Worm (Caenorhabditis elegans): ENCODE data around the gene ttr-13.

ce11 chrV:20663736-20664135 is 27.0 kb upstream of the ttr-13 start:
- TF ChIP-seq pha-4 (tag; optimal IDR thresholded peaks at IDR 0.05) = no peak
- TF ChIP-seq ztf-26 (tag; optimal IDR thresholded peaks at IDR 0.05) = no peak
- TF ChIP-seq ccch-3 (GFP tag; optimal IDR thresholded peaks at IDR 0.05) = no peak
- TF ChIP-seq cebp-1 (GFP tag; IDR thresholded peaks at IDR 0.05) = no peak
- TF ChIP-seq cebp-1 (tag; optimal IDR thresholded peaks at IDR 0.05) = no peak
- no peak for TF ChIP-seq ztf-25 (GFP tag; IDR thresholded peaks at IDR 0.05)
- no peak for TF ChIP-seq rec-8 (tag; optimal IDR thresholded peaks at IDR 0.05)
- TF ChIP-seq ama-1 (optimal IDR thresholded peaks at IDR 0.05) = no peak
- TF ChIP-seq ama-1 (GFP tag; optimal IDR thresholded peaks at IDR 0.05) = no peak
- no peak for TF ChIP-seq nhr-179 (tag; optimal IDR thresholded peaks at IDR 0.05)
- no peak for TF ChIP-seq ztf-22 (GFP tag; optimal IDR thresholded peaks at IDR 0.05)
- no peak for TF ChIP-seq B0261.1 (tag; optimal IDR thresholded peaks at IDR 0.05)
- TF ChIP-seq unc-130 (GFP tag; optimal IDR thresholded peaks at IDR 0.05) = no peak
- no peak for TF ChIP-seq Y53F4B.3 (GFP tag; IDR thresholded peaks at IDR 0.05)

Data from whole organism, young adult.